Fruit fly (Drosophila melanogaster) whole organism, embryonic: Measurements from ENCODE around the gene r2d2.

Source experiments
- CG10321 ChIP-seq: fragments of 200-800 bp; sonication (Bioruptor generic); IDR thresholded peaks from 2 replicates; pipeline ENCODE4 v1.3.6; 2022; ENCODE audit warnings: missing biosample characterization, missing genetic modification characterization
- CG11696 ChIP-seq: fragments of 200-800 bp; sonication (Bioruptor generic); IDR thresholded peaks from 2 replicates; pipeline ENCODE4 v1.3.6; 2022; ENCODE audit warnings: missing biosample characterization, missing genetic modification characterization
- CG8765 ChIP-seq: fragments of 200-800 bp; sonication (Bioruptor generic); IDR thresholded peaks from 2 replicates; pipeline ENCODE4 v1.3.6; 2022; ENCODE audit warnings: missing biosample characterization, missing genetic modification characterization
- Nf-YA ChIP-seq: fragments of 200-800 bp; sonication (Bioruptor generic); IDR thresholded peaks from 2 replicates; pipeline ENCODE4 v1.3.6; 2022; ENCODE audit warnings: missing biosample characterization, missing genetic modification characterization
- otp ChIP-seq: fragments of 200-800 bp; sonication (Bioruptor generic); IDR thresholded peaks from 3 replicates; pipeline ENCODE4, ENCODE4 v1.3.6; 2022; ENCODE audit warnings: missing biosample characterization, missing genetic modification characterization
- peb ChIP-seq: fragments of 200-800 bp; sonication (Bioruptor generic); IDR thresholded peaks from 2 replicates; pipeline ENCODE4 v1.3.6; 2022; ENCODE audit warnings: missing biosample characterization, missing genetic modification characterization

dm6 chr2L:7777979-7778692, 21.8 kb upstream of the r2d2 start, which contains the start of gene CG7179:
- TF ChIP-seq otp (GFP tag; lab: Robert Waterston, UW), result no peak
- TF ChIP-seq peb (GFP tag; lab: Robert Waterston, UW), result no peak
- TF ChIP-seq CG10321, result no peak
- TF ChIP-seq Nf-YA, result no peak
- no peak for TF ChIP-seq CG11696 (GFP tag; lab: Robert Waterston, UW)
- TF ChIP-seq CG8765 (GFP tag; lab: Robert Waterston, UW), result no peak
